Worm (Caenorhabditis elegans) whole organism, early embryonic: ENCODE data around the gene his-31.

Experiments
- B0310.2 ChIP-seq: sonication (generic microtip); optimal IDR thresholded peaks from 2 replicates; lab custom pipeline; 2016; ENCODE audit warnings: mild to moderate bottlenecking, missing genetic modification characterization, missing compliant biosample characterization
- F13C5.2 ChIP-seq: sonication (generic microtip); optimal IDR thresholded peaks from 2 replicates; lab custom pipeline; 2017; ENCODE audit warnings: mild to moderate bottlenecking, missing genetic modification characterization, inconsistent platforms, missing compliant biosample characterization
- aly-1 ChIP-seq: sonication (generic microtip); optimal IDR thresholded peaks from 2 replicates; lab custom pipeline; 2016; ENCODE audit warnings: missing genetic modification characterization, missing compliant biosample characterization
- ama-1 ChIP-seq: fragments of 150-350 bp; optimal IDR thresholded peaks from 2 replicates; lab custom pipeline; 2014
- ceh-13 ChIP-seq: fragments of 200-800 bp; sonication (Bioruptor generic); optimal IDR thresholded peaks from 2 replicates; lab custom pipeline; 2018; ENCODE audit warnings: mild to moderate bottlenecking, missing genetic modification characterization, missing compliant biosample characterization
- ceh-36 ChIP-seq: sonication (generic microtip); optimal IDR thresholded peaks from 2 replicates; lab custom pipeline; 2016; ENCODE audit warnings: missing genetic modification characterization, inconsistent platforms, missing compliant biosample characterization
- ets-7 ChIP-seq: sonication (generic microtip); optimal IDR thresholded peaks from 2 replicates; lab custom pipeline; 2016; ENCODE audit warnings: missing genotype, missing genetic modification characterization, missing compliant biosample characterization
- flt-1 ChIP-seq: fragments of 200-800 bp; sonication (Bioruptor generic); IDR thresholded peaks from 2 replicates; pipeline ENCODE4 v1.3.6; 2022; ENCODE audit warnings: missing genetic modification characterization, missing compliant biosample characterization
- hmbx-1 ChIP-seq: sonication (generic microtip); optimal IDR thresholded peaks from 2 replicates; lab custom pipeline; 2016; ENCODE audit warnings: mild to moderate bottlenecking, missing genetic modification characterization, missing compliant biosample characterization
- hmg-4 ChIP-seq: fragments of 200-800 bp; sonication (Bioruptor generic); optimal IDR thresholded peaks from 2 replicates; lab custom pipeline; 2018; ENCODE audit warnings: mild to moderate bottlenecking, missing genetic modification characterization, missing compliant biosample characterization
- hnd-1 ChIP-seq: sonication (generic microtip); optimal IDR thresholded peaks from 2 replicates; lab custom pipeline; 2016; ENCODE audit warnings: missing genetic modification characterization, missing compliant biosample characterization
- pes-1 ChIP-seq: fragments of 200-800 bp; sonication (Bioruptor generic); IDR thresholded peaks from 2 replicates; pipeline ENCODE4 v1.3.6; 2022; ENCODE audit warnings: missing genetic modification reagents, missing genetic modification characterization, missing compliant biosample characterization
- scrt-1 ChIP-seq: fragments of 200-800 bp; sonication (Bioruptor generic); IDR thresholded peaks from 2 replicates; pipeline ENCODE4 v1.3.6; 2022; ENCODE audit warnings: missing genetic modification characterization, missing compliant biosample characterization
- sea-1 ChIP-seq: fragments of 200-800 bp; sonication (Bioruptor generic); conservative IDR thresholded peaks from 2 replicates; pipeline ENCODE4 v1.3.6; 2022; ENCODE audit warnings: missing genetic modification characterization, missing compliant biosample characterization
- tbx-11 ChIP-seq: fragments of 200-800 bp; sonication (Bioruptor generic); IDR thresholded peaks from 2 replicates; pipeline ENCODE4 v1.3.6; 2022; ENCODE audit warnings: missing genetic modification characterization, missing compliant biosample characterization
- tbx-37 ChIP-seq: fragments of 200-800 bp; sonication (Bioruptor generic); conservative IDR thresholded peaks from 2 replicates; pipeline ENCODE4 v1.3.6; 2022; ENCODE audit warnings: missing genetic modification reagents, missing genetic modification characterization, missing compliant biosample characterization
- tra-4 ChIP-seq: sonication (generic microtip); optimal IDR thresholded peaks from 2 replicates; lab custom pipeline; 2017; ENCODE audit warnings: missing genetic modification characterization, missing compliant biosample characterization

Gene his-31

ce11 chrIV:8375381-8375780 lies 41.6 kb upstream of the his-31 start:
- TF ChIP-seq hmbx-1 (peak; percentile 88), hnd-1 (peak; percentile 82), tra-4 (peak; percentile 84), flt-1 (peak; percentile 94), pes-1 (GFP tag; lab: Robert Waterston, UW) (peak; percentile 94), hmg-4 (peak; percentile 96), ets-7 (tag; lab: Kevin White, UChicago) (peak; percentile 75), ceh-36 (tag; lab: Kevin White, UChicago) (peak; percentile 91), F13C5.2 (tag; lab: Kevin White, UChicago) (peak; percentile 92), ama-1 (lab: Kevin White, UChicago) (no peak), tbx-11 (peak; percentile 88), scrt-1 (GFP tag; lab: Robert Waterston, UW) (peak; percentile 93), ceh-13 (GFP tag; lab: Kevin White, UChicago) (peak; percentile 82), B0310.2 (tag; lab: Kevin White, UChicago) (peak; percentile 85), aly-1 (tag; lab: Kevin White, UChicago) (peak; percentile 91), tbx-37 (GFP tag; lab: Robert Waterston, UW) (peak; percentile 94), sea-1 (GFP tag; lab: Robert Waterston, UW) (peak; percentile 92)

ce11 chrIV:8369135-8369534 lies 35.4 kb upstream of the his-31 start, which contains the start of gene D2096.6:
D2096.6 (minus strand) TSS chrIV:8369235.
- TF ChIP-seq F13C5.2 (tag; lab: Kevin White, UChicago) (no peak), ets-7 (tag; lab: Kevin White, UChicago) (no peak), B0310.2 (tag; lab: Kevin White, UChicago) (no peak), sea-1 (GFP tag; lab: Robert Waterston, UW) (no peak), scrt-1 (GFP tag; lab: Robert Waterston, UW) (no peak), tbx-37 (GFP tag; lab: Robert Waterston, UW) (no peak), tbx-11 (no peak)

ce11 chrIV:8367887-8368286 lies 34.1 kb upstream of the his-31 start:
- TF ChIP-seq flt-1 (no peak), ceh-13 (GFP tag; lab: Kevin White, UChicago) (no peak), tbx-11 (no peak), pes-1 (GFP tag; lab: Robert Waterston, UW) (no peak), F13C5.2 (tag; lab: Kevin White, UChicago) (no peak), aly-1 (tag; lab: Kevin White, UChicago) (no peak), ets-7 (tag; lab: Kevin White, UChicago) (no peak), ama-1 (lab: Kevin White, UChicago) (no peak), tra-4 (no peak), sea-1 (GFP tag; lab: Robert Waterston, UW) (no peak), hnd-1 (no peak), ceh-36 (tag; lab: Kevin White, UChicago) (no peak), tbx-37 (GFP tag; lab: Robert Waterston, UW) (no peak), B0310.2 (tag; lab: Kevin White, UChicago) (no peak), hmbx-1 (no peak), hmg-4 (no peak), scrt-1 (GFP tag; lab: Robert Waterston, UW) (no peak)

ce11 chrIV:8366295-8366694 lies 32.5 kb upstream of the his-31 start, which contains the start of gene aagr-1:
aagr-1 (plus strand) TSS chrIV:8366521.
- no peak for TF ChIP-seq hmbx-1
- no peak for TF ChIP-seq ets-7 (tag; lab: Kevin White, UChicago)
- no peak for TF ChIP-seq hmg-4
- TF ChIP-seq sea-1 (GFP tag; lab: Robert Waterston, UW) = no peak
- TF ChIP-seq ceh-36 (tag; lab: Kevin White, UChicago) = no peak
- TF ChIP-seq flt-1 = no peak
- TF ChIP-seq aly-1 (tag; lab: Kevin White, UChicago) = no peak
- TF ChIP-seq tra-4 = no peak
- TF ChIP-seq tbx-11 = no peak
- TF ChIP-seq tbx-37 (GFP tag; lab: Robert Waterston, UW) = no peak
- TF ChIP-seq scrt-1 (GFP tag; lab: Robert Waterston, UW) = no peak
- TF ChIP-seq hnd-1 = no peak
- no peak for TF ChIP-seq ceh-13 (GFP tag; lab: Kevin White, UChicago)
- no peak for TF ChIP-seq pes-1 (GFP tag; lab: Robert Waterston, UW)
- TF ChIP-seq F13C5.2 (tag; lab: Kevin White, UChicago) = no peak
- no peak for TF ChIP-seq B0310.2 (tag; lab: Kevin White, UChicago)
- no peak for TF ChIP-seq ama-1 (lab: Kevin White, UChicago)

- TF ChIP-seq tbx-11 = no peak
- TF ChIP-seq ceh-36 (tag; lab: Kevin White, UChicago) = no peak
- TF ChIP-seq B0310.2 (tag; lab: Kevin White, UChicago) = no peak
- no peak for TF ChIP-seq aly-1 (tag; lab: Kevin White, UChicago)
- TF ChIP-seq ama-1 (lab: Kevin White, UChicago) = no peak
- no peak for TF ChIP-seq ceh-13 (GFP tag; lab: Kevin White, UChicago)
- no peak for TF ChIP-seq tbx-37 (GFP tag; lab: Robert Waterston, UW)
- no peak for TF ChIP-seq F13C5.2 (tag; lab: Kevin White, UChicago)
- no peak for TF ChIP-seq hmg-4
- TF ChIP-seq hnd-1 = no peak
- no peak for TF ChIP-seq ets-7 (tag; lab: Kevin White, UChicago)
- TF ChIP-seq tra-4 = no peak
- TF ChIP-seq hmbx-1 = no peak
- no peak for TF ChIP-seq pes-1 (GFP tag; lab: Robert Waterston, UW)
- TF ChIP-seq sea-1 (GFP tag; lab: Robert Waterston, UW) = no peak
- no peak for TF ChIP-seq scrt-1 (GFP tag; lab: Robert Waterston, UW)
- TF ChIP-seq flt-1 = no peak
Observed at ce11 chrIV:8363163-8363562, 29.4 kb upstream of the his-31 start, which contains the start of gene D2096.12. D2096.12 (plus strand) TSS chrIV:8363463.

- TF ChIP-seq tbx-37 (GFP tag; lab: Robert Waterston, UW) (no peak), hmbx-1 (no peak), F13C5.2 (tag; lab: Kevin White, UChicago) (no peak), ets-7 (tag; lab: Kevin White, UChicago) (no peak), ama-1 (lab: Kevin White, UChicago) (no peak), sea-1 (GFP tag; lab: Robert Waterston, UW) (no peak), scrt-1 (GFP tag; lab: Robert Waterston, UW) (no peak), aly-1 (tag; lab: Kevin White, UChicago) (no peak), hmg-4 (no peak), flt-1 (no peak), tbx-11 (no peak), B0310.2 (tag; lab: Kevin White, UChicago) (no peak), tra-4 (no peak)
Observed at ce11 chrIV:8360817-8361216, 27.0 kb upstream of the his-31 start, which contains the start of gene sqv-1. sqv-1 (plus strand) TSS chrIV:8361117.
